Worm (Caenorhabditis elegans) whole organism, L2 larva: ENCODE data around the gene B0457.4.

ENCODE experiments used
- C34F6.9 ChIP-seq: fragments of 150-350 bp; optimal IDR thresholded peaks from 2 replicates; lab custom pipeline; 2014; ENCODE audit warnings: missing biosample characterization, missing genetic modification characterization
- F13H6.1 ChIP-seq: sonication (generic microtip); optimal IDR thresholded peaks from 2 replicates; lab custom pipeline; 2016; ENCODE audit warnings: missing genetic modification characterization, missing compliant biosample characterization
- R02D3.7 ChIP-seq: fragments of 150-350 bp; optimal IDR thresholded peaks from 2 replicates; lab custom pipeline; 2014; ENCODE audit warnings: missing biosample characterization, missing genetic modification characterization
- Y55F3AM.14 ChIP-seq: fragments of 200-800 bp; sonication (Bioruptor generic); optimal IDR thresholded peaks from 2 replicates; lab custom pipeline; 2018; ENCODE audit warnings: mild to moderate bottlenecking, missing genetic modification characterization, missing compliant biosample characterization
- alr-1 ChIP-seq: fragments of 150-350 bp; optimal IDR thresholded peaks from 2 replicates; lab custom pipeline; 2014; ENCODE audit warnings: missing biosample characterization, missing genetic modification characterization
- aly-2 ChIP-seq: fragments of 150-350 bp; optimal IDR thresholded peaks from 2 replicates; lab custom pipeline; 2014; ENCODE audit warnings: missing biosample characterization, missing genetic modification characterization
- ama-1 ChIP-seq: fragments of 150-350 bp; optimal IDR thresholded peaks from 2 replicates; lab custom pipeline; 2018; ENCODE audit warnings: inconsistent platforms
- ceh-16 ChIP-seq: fragments of 150-350 bp; optimal IDR thresholded peaks from 2 replicates; lab custom pipeline; 2014; ENCODE audit warnings: missing biosample characterization, missing genetic modification characterization
- ceh-82 ChIP-seq: fragments of 150-350 bp; optimal IDR thresholded peaks from 2 replicates; lab custom pipeline; 2014; ENCODE audit warnings: missing biosample characterization, missing genetic modification characterization
- crh-2 ChIP-seq: sonication (generic microtip); optimal IDR thresholded peaks from 2 replicates; lab custom pipeline; 2017; ENCODE audit warnings: missing biosample characterization, missing genetic modification characterization
- elt-1 ChIP-seq: fragments of 150-350 bp; optimal IDR thresholded peaks from 2 replicates; lab custom pipeline; 2014; ENCODE audit warnings: missing biosample characterization, missing genetic modification characterization
- fos-1 ChIP-seq: fragments of 150-350 bp; optimal IDR thresholded peaks from 2 replicates; lab custom pipeline; 2014; ENCODE audit warnings: missing biosample characterization, missing genetic modification characterization
- gmeb-1 ChIP-seq: fragments of 150-350 bp; optimal IDR thresholded peaks from 2 replicates; lab custom pipeline; 2014; ENCODE audit warnings: missing biosample characterization, missing genetic modification characterization
- lin-11 ChIP-seq: fragments of 150-350 bp; sonication (generic microtip); optimal IDR thresholded peaks from 2 replicates; lab custom pipeline; 2014; ENCODE audit warnings: missing biosample characterization, missing genetic modification characterization, inconsistent platforms, mixed read lengths
- lin-13 ChIP-seq: fragments of 150-350 bp; optimal IDR thresholded peaks from 2 replicates; lab custom pipeline; 2014; ENCODE audit warnings: missing biosample characterization, missing genetic modification reagents, missing genetic modification characterization
- lin-39 ChIP-seq: fragments of 150-350 bp; optimal IDR thresholded peaks from 2 replicates; lab custom pipeline; 2014; ENCODE audit warnings: missing biosample characterization, missing genetic modification reagents, missing genetic modification characterization
- lsy-2 ChIP-seq, 2 experiments: fragments of 150-350 bp in 1 of 2; sonication (generic microtip) in 1 of 2; optimal IDR thresholded peaks; 2 replicates each; lab custom pipeline; 2014 to 2017; ENCODE audit warnings: missing biosample characterization in 2 of 2, missing genetic modification characterization in 2 of 2
- nhr-11 ChIP-seq: fragments of 150-350 bp; optimal IDR thresholded peaks from 2 replicates; lab custom pipeline; 2014; ENCODE audit warnings: missing biosample characterization, missing genetic modification characterization
- nhr-129 ChIP-seq: fragments of 150-350 bp; optimal IDR thresholded peaks from 2 replicates; lab custom pipeline; 2014; ENCODE audit warnings: missing biosample characterization, missing genetic modification characterization
- nhr-21 ChIP-seq: fragments of 150-350 bp; optimal IDR thresholded peaks from 2 replicates; lab custom pipeline; 2014; ENCODE audit warnings: missing biosample characterization, missing genetic modification characterization
- nhr-237 ChIP-seq: fragments of 150-350 bp; optimal IDR thresholded peaks from 2 replicates; lab custom pipeline; 2014; ENCODE audit warnings: missing biosample characterization, missing genetic modification characterization
- nhr-77 ChIP-seq: fragments of 150-350 bp; optimal IDR thresholded peaks from 2 replicates; lab custom pipeline; 2014; ENCODE audit warnings: missing biosample characterization, missing genetic modification characterization
- peb-1 ChIP-seq: fragments of 150-350 bp; optimal IDR thresholded peaks from 2 replicates; lab custom pipeline; 2014; ENCODE audit warnings: missing biosample characterization, missing genetic modification characterization
- sma-3 ChIP-seq: sonication (generic microtip); optimal IDR thresholded peaks from 2 replicates; lab custom pipeline; 2016; ENCODE audit warnings: missing genetic modification reagents, missing genetic modification characterization, missing compliant biosample characterization
- sma-9 ChIP-seq, 2 experiments: fragments of 150-350 bp in 1 of 2; sonication (generic microtip) in 1 of 2; optimal IDR thresholded peaks; 2 replicates each; lab custom pipeline; 2014 to 2016; ENCODE audit warnings: missing genetic modification characterization in 2 of 2, mild to moderate bottlenecking in 1 of 2, missing biosample characterization in 1 of 2, missing compliant biosample characterization in 1 of 2, missing genetic modification reagents in 1 of 2, moderate library complexity in 1 of 2
- snpc-4 ChIP-seq: fragments of 150-350 bp; optimal IDR thresholded peaks from 2 replicates; lab custom pipeline; 2014; ENCODE audit warnings: missing biosample characterization, missing genetic modification characterization
- unc-55 ChIP-seq: fragments of 150-350 bp; sonication (generic microtip); optimal IDR thresholded peaks from 3 replicates; lab custom pipeline; 2014; ENCODE audit warnings: missing biosample characterization, missing genetic modification reagents, missing genetic modification characterization
- unc-62 ChIP-seq: fragments of 150-350 bp; optimal IDR thresholded peaks from 2 replicates; lab custom pipeline; 2014; ENCODE audit warnings: missing biosample characterization, missing genetic modification reagents, missing genetic modification characterization
- ztf-11 ChIP-seq: sonication (generic microtip); optimal IDR thresholded peaks from 2 replicates; lab custom pipeline; 2017; ENCODE audit warnings: missing biosample characterization, missing genetic modification characterization
- ztf-4 ChIP-seq: fragments of 150-350 bp; optimal IDR thresholded peaks from 2 replicates; lab custom pipeline; 2014; ENCODE audit warnings: missing biosample characterization, missing genetic modification characterization

B0457.4 gene

DNA sequence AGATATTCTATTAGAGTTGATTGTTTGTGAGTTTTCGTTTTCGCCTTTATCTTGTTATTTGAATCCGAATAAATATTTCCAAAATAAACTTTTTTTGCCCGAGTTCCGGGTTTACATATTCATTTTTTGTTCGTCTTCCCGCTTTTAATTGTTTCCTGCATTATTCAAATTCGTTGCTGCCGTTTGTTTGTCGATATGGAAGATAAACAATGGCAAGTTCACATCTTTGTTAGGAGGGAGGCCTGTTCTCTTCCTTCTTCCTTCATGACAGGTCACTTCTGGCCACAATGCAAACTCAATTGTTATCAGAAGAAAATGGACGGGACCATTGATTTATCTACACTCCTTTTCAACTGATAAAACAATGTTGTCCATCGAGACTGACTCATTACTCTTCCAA, 22.2 kb downstream of the B0457.4 start:
- no peak for TF ChIP-seq lin-11
- TF ChIP-seq ztf-4 (tag; lab: Kevin White, UChicago), result no peak
- no peak for TF ChIP-seq ceh-82 (tag; lab: Kevin White, UChicago)
- no peak for TF ChIP-seq nhr-237
- no peak for TF ChIP-seq lsy-2 (tag; optimal IDR thresholded peaks at IDR 0.05; lab: Kevin White, UChicago)
- TF ChIP-seq Y55F3AM.14 (GFP tag; lab: Kevin White, UChicago), result no peak
- TF ChIP-seq ceh-16 (tag; lab: Kevin White, UChicago), result no peak

DNA sequence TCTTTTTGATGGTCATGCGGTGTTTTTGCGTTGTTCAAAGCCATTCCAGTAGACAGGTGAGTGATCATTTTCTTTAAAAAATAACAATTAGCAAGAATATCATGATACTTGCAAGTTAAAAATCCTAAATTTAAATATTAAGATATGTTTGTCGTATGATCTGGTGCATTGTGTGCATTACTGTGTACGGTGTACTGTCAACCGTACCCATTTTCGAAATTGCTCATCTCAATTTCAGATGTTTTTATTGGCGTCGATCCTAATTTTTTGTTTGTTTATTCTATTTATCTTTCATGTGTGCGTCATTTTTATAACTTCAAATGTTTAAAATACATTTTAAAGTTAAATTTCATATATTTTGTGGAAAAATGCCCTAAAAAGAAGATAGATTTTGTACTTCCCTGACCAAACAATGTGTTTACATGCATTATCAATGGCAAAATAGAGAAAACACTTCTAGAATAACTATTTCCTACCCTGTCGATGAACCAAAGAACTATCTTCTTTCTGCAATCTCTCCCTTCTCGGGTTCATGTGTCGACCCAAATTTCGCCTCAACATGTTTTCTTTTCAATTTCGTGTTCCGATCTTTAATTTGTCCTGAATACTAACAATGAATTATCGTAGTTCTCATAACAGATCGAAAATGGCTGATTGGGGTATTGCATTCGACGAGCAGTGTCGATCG, 27.4 kb downstream of the B0457.4 start, which contains the start of the genes T07D4.5 and ddx-19:
TSS of gene T07D4.5 (minus strand) at position 71 of the 688 bp plus-strand sequence.
TSS of gene ddx-19 (plus strand) at position 638 of the 688 bp plus-strand sequence.
- TF ChIP-seq R02D3.7 (tag; lab: Kevin White, UChicago) (no peak), lin-39 (tag; lab: Kevin White, UChicago) (no peak), unc-55 (peak; percentile 85), sma-3 (peak; percentile 42), lin-13 (peak; percentile 25), alr-1 (tag; lab: Kevin White, UChicago) (no peak), lsy-2 (tag; optimal IDR thresholded peaks at IDR 0.05; lab: Kevin White, UChicago) (peak; percentile 89 to 98), ama-1 (lab: Kevin White, UChicago) (no peak), nhr-129 (peak; percentile 24), nhr-21 (peak; percentile 4), F13H6.1 (tag; lab: Kevin White, UChicago) (no peak), crh-2 (tag; lab: Kevin White, UChicago) (peak; percentile 42), gmeb-1 (tag; lab: Kevin White, UChicago) (peak; percentile 29), C34F6.9 (peak; percentile 67), nhr-11 (tag; lab: Kevin White, UChicago) (no peak), fos-1 (tag; lab: Kevin White, UChicago) (peak; percentile 1)

DNA sequence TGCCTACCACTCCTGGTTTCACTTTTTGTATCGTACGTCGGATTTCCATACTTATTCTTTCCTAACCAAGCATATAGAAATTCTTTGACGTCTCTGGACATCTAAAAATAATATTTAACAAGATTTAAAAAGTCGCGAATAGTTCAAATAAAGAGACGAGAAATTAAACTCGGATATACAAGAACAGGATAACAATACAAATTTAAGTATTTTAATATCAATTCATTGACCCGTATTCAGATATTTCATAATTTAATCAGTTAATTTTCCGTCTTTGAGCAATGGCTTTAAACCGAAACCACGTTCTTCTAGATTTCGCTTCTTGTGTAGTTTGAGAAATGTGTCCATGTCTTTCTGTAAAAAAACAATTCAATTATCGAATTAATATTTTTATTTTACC, 28.3 kb downstream of the B0457.4 start, which contains the start of gene rha-1:
TSS of gene rha-1 (minus strand) at position 101 of the 400 bp plus-strand sequence.
- TF ChIP-seq sma-9 (GFP tag; optimal IDR thresholded peaks at IDR 0.05; lab: Kevin White, UChicago) (no peak), sma-9 (tag; optimal IDR thresholded peaks at IDR 0.05; lab: Kevin White, UChicago) (no peak), unc-55 (no peak), peb-1 (tag; lab: Kevin White, UChicago) (no peak), ztf-4 (tag; lab: Kevin White, UChicago) (no peak), ceh-82 (tag; lab: Kevin White, UChicago) (no peak), R02D3.7 (tag; lab: Kevin White, UChicago) (no peak), aly-2 (tag; lab: Kevin White, UChicago) (no peak), ztf-11 (tag; lab: Kevin White, UChicago) (no peak), nhr-77 (tag; lab: Kevin White, UChicago) (no peak), nhr-11 (tag; lab: Kevin White, UChicago) (no peak), snpc-4 (tag; lab: Kevin White, UChicago) (no peak), crh-2 (tag; lab: Kevin White, UChicago) (no peak), F13H6.1 (tag; lab: Kevin White, UChicago) (no peak), fos-1 (tag; lab: Kevin White, UChicago) (no peak)

DNA sequence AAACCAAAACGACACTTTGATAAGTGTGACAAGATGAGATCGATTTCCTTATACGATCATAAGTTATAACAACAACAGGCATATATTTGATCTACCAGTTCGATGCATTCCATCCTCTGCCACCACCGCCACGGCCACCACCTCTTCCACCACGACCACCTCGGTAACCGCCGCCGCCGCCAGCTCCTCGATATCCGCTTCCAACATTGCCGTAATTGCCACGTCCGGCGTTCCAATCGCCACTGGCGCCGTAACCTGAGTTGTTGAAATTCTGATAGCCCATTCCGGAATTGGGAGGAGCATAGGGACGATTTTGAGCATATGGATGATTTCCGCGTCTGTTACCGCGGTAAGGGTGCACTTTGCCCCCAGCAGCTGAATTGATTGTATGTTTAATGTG, 33.3 kb downstream of the B0457.4 start:
- TF ChIP-seq unc-62 (no peak), F13H6.1 (tag; lab: Kevin White, UChicago) (no peak), nhr-77 (tag; lab: Kevin White, UChicago) (no peak), nhr-21 (no peak), elt-1 (no peak)

DNA sequence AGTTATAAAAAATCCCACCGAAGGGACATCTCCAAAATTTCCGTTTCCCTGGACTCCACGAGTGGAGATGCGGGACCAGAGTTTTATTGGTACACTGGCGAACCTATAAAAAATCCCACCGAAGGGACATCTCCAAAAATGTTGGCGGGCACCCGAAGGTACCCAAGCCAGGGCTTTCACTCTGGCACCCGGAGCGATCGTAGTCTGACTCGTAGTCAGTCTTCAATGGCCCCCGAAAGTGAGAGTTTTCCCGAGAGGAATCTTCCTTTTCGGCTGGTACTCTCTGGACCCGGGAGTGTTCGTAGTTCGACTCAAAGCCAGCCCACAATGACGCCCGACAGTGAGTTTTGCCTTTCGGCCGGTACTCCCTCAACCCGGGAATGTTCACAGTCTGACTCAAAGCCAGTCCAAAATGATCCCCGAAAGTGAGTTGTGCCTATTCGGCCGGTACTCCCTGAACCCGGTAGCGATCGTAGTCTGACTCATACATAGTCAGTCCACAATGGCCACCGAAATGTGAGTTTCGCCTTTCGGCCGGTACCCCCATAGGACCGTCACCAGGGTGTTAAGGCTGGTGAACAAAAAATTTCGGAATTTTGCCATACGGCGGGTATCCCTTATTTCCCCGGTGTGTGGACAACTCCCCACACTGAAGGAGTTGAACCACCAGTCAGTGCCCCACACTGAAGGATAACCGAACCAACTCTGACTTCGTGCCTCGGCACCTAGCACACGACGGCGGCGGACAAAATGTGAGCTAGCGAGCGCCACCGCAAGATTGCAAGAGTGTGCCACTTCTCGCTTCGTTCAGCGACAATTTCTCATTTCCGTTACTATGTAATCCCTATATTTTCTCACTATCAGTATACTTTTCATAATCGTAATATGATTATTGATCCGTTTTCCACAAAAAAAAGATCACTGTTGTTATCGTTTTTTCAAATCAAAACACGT, 34.5 kb downstream of the B0457.4 start:
- TF ChIP-seq snpc-4 (tag; lab: Kevin White, UChicago) (peak; percentile 67), C34F6.9 (no peak)
